Worm (Caenorhabditis elegans): ENCODE results near the gene zipt-7.1.

ce11 chrIV:17277459-17278173 is 10.3 kb downstream of the zipt-7.1 start:
- TF ChIP-seq hlh-30 (tag; optimal IDR thresholded peaks at IDR 0.05; ENCODE audit: insufficient read depth), result peak; percentile 12
- TF ChIP-seq ceh-32 (tag; optimal IDR thresholded peaks at IDR 0.05; ENCODE audit: poor library complexity), result no peak
- TF ChIP-seq saeg-2 (GFP tag; IDR thresholded peaks at IDR 0.05), result no peak
- TF ChIP-seq dve-1 (tag; optimal IDR thresholded peaks at IDR 0.05; ENCODE audit: insufficient read depth), result no peak

Measured in whole organism, L4 larva.